Worm (Caenorhabditis elegans) whole organism, mixed stage, embryonic: Measurements from ENCODE around the gene vps-52.

ENCODE experiments used
- blmp-1 ChIP-seq: fragments of 150-350 bp; optimal IDR thresholded peaks from 2 replicates; lab custom pipeline; 2014; ENCODE audit warnings: missing biosample characterization, missing genetic modification characterization
- drap-1 ChIP-seq: fragments of 200-800 bp; sonication (Bioruptor generic); optimal IDR thresholded peaks from 3 replicates; lab custom pipeline; 2018; ENCODE audit warnings: mild to moderate bottlenecking, missing genetic modification characterization, missing compliant biosample characterization
- nhr-2 ChIP-seq: fragments of 150-350 bp; optimal IDR thresholded peaks from 2 replicates; lab custom pipeline; 2014; ENCODE audit warnings: missing biosample characterization, missing genetic modification characterization

- no peak for TF ChIP-seq blmp-1 (tag; lab: Kevin White, UChicago)
- no peak for TF ChIP-seq drap-1 (GFP tag; lab: Kevin White, UChicago)
- no peak for TF ChIP-seq nhr-2
Observed at ce11 chrX:7546509-7546908, 18.6 kb upstream of the vps-52 start, which contains the start of gene col-174.
